Worm (Caenorhabditis elegans) whole organism, L1 larva: ENCODE measurements around the gene acdh-11.

Source experiments
- Y116A8C.19 ChIP-seq: sonication (generic microtip); optimal IDR thresholded peaks from 2 replicates; lab custom pipeline; 2016; ENCODE audit warnings: missing compliant biosample characterization, missing genetic modification characterization, borderline replicate concordance
- aly-2 ChIP-seq: fragments of 150-350 bp; optimal IDR thresholded peaks from 2 replicates; lab custom pipeline; 2014; ENCODE audit warnings: missing biosample characterization, missing genetic modification characterization
- dpl-1 ChIP-seq, 3 experiments: fragments of 150-350 bp in 2 of 3; sonication (generic microtip) in 1 of 3; optimal IDR thresholded peaks; 2 replicates each; lab custom pipeline; 2014 to 2017; ENCODE audit warnings: missing biosample characterization in 3 of 3, missing genetic modification characterization in 3 of 3, missing genetic modification reagents in 3 of 3
- dsc-1 ChIP-seq: sonication (generic microtip); optimal IDR thresholded peaks from 2 replicates; lab custom pipeline; 2016; ENCODE audit warnings: mild to moderate bottlenecking, missing genetic modification characterization, missing compliant biosample characterization
- egl-13 ChIP-seq: sonication (generic microtip); optimal IDR thresholded peaks from 2 replicates; lab custom pipeline; 2016; ENCODE audit warnings: missing genotype, missing genetic modification reagents, missing genetic modification characterization, missing compliant biosample characterization
- fos-1 ChIP-seq: fragments of 150-350 bp; optimal IDR thresholded peaks from 2 replicates; lab custom pipeline; 2014; ENCODE audit warnings: missing biosample characterization, missing genetic modification characterization
- lin-13 ChIP-seq: fragments of 150-350 bp; optimal IDR thresholded peaks from 2 replicates; lab custom pipeline; 2014; ENCODE audit warnings: missing biosample characterization, missing genetic modification reagents, missing genetic modification characterization
- nhr-11 ChIP-seq: fragments of 150-350 bp; optimal IDR thresholded peaks from 2 replicates; lab custom pipeline; 2014; ENCODE audit warnings: missing biosample characterization, missing genetic modification characterization
- nhr-237 ChIP-seq: fragments of 150-350 bp; optimal IDR thresholded peaks from 2 replicates; lab custom pipeline; 2014; ENCODE audit warnings: missing biosample characterization, missing genetic modification characterization
- nhr-28 ChIP-seq: fragments of 150-350 bp; optimal IDR thresholded peaks from 2 replicates; lab custom pipeline; 2014; ENCODE audit warnings: missing biosample characterization, missing genetic modification characterization
- snpc-4 ChIP-seq: fragments of 150-350 bp; optimal IDR thresholded peaks from 2 replicates; lab custom pipeline; 2014; ENCODE audit warnings: missing biosample characterization, missing genetic modification characterization
- unc-62 ChIP-seq: fragments of 150-350 bp; optimal IDR thresholded peaks from 2 replicates; lab custom pipeline; 2014; ENCODE audit warnings: missing biosample characterization, missing genetic modification reagents, missing genetic modification characterization

DNA sequence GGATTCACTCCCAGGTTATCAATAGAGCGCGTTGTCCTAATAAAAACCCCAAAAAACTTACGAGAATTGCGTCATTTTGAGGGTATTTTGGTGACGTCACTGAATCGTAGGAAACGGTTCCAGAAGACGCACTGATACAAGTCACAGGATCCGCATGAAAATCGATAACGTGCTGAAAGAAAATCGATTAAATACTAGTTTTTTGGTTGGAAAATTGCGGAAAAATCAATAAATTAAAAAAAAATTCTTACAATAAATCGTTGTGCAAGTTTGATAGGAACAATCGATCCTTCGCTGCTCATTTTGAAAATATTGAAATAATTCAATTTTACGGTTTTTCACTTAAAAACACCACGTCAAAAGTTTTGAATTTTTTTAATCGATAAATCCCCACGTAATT, 37.2 kb downstream of the acdh-11 start, which contains the start of gene Y39A1A.2:
- no peak for TF ChIP-seq nhr-237 (tag; lab: Kevin White, UChicago)
- TF ChIP-seq dsc-1 (tag; lab: Kevin White, UChicago), result no peak
- no peak for TF ChIP-seq lin-13 (GFP tag; lab: Kevin White, UChicago)
- TF ChIP-seq Y116A8C.19 (tag; lab: Kevin White, UChicago), result no peak
- TF ChIP-seq egl-13 (tag; lab: Kevin White, UChicago), result no peak
- TF ChIP-seq nhr-11 (tag; lab: Kevin White, UChicago), result no peak
- TF ChIP-seq aly-2, result no peak
- TF ChIP-seq fos-1 (tag; lab: Kevin White, UChicago), result no peak
- TF ChIP-seq snpc-4 (tag; lab: Kevin White, UChicago), result no peak
- no peak for TF ChIP-seq dpl-1 (GFP tag; optimal IDR thresholded peaks at IDR 0.05; lab: Kevin White, UChicago)
- TF ChIP-seq nhr-28, result no peak
- TF ChIP-seq unc-62 (GFP tag; lab: Kevin White, UChicago), result no peak
